Worm (Caenorhabditis elegans) whole organism, mixed stage, embryonic: ENCODE data around the gene F35E8.6.

Source experiments
- elt-3 ChIP-seq: fragments of 150-350 bp; optimal IDR thresholded peaks from 2 replicates; lab custom pipeline; 2014; ENCODE audit warnings: missing biosample characterization, missing genetic modification characterization
- flh-1 ChIP-seq: fragments of 200-800 bp; sonication (Bioruptor generic); optimal IDR thresholded peaks from 2 replicates; lab custom pipeline; 2018; ENCODE audit warnings: mild to moderate bottlenecking, missing genetic modification characterization, moderate library complexity, missing compliant biosample characterization
- mep-1 ChIP-seq: fragments of 150-350 bp; optimal IDR thresholded peaks from 2 replicates; lab custom pipeline; 2017; ENCODE audit warnings: missing biosample characterization, missing genetic modification reagents, missing genetic modification characterization, inconsistent platforms
- nhr-12 ChIP-seq: fragments of 150-350 bp; optimal IDR thresholded peaks from 2 replicates; lab custom pipeline; 2014; ENCODE audit warnings: missing biosample characterization, missing genetic modification characterization
- nhr-237 ChIP-seq: fragments of 150-350 bp; optimal IDR thresholded peaks from 2 replicates; lab custom pipeline; 2014; ENCODE audit warnings: missing biosample characterization, missing genetic modification characterization
- nhr-28 ChIP-seq: fragments of 150-350 bp; optimal IDR thresholded peaks from 2 replicates; lab custom pipeline; 2014; ENCODE audit warnings: missing biosample characterization, missing genetic modification characterization
- unc-39 ChIP-seq: fragments of 150-350 bp; optimal IDR thresholded peaks from 2 replicates; lab custom pipeline; 2014; ENCODE audit warnings: missing biosample characterization, missing genetic modification characterization
- unc-62 ChIP-seq: fragments of 150-350 bp; optimal IDR thresholded peaks from 2 replicates; lab custom pipeline; 2014; ENCODE audit warnings: missing biosample characterization, missing genetic modification reagents, missing genetic modification characterization
- zip-8 ChIP-seq: fragments of 150-350 bp; optimal IDR thresholded peaks from 2 replicates; lab custom pipeline; 2014; ENCODE audit warnings: missing biosample characterization, missing genetic modification characterization
- ztf-11 ChIP-seq: fragments of 150-350 bp; optimal IDR thresholded peaks from 2 replicates; lab custom pipeline; 2014; ENCODE audit warnings: missing biosample characterization, missing genetic modification characterization

DNA sequence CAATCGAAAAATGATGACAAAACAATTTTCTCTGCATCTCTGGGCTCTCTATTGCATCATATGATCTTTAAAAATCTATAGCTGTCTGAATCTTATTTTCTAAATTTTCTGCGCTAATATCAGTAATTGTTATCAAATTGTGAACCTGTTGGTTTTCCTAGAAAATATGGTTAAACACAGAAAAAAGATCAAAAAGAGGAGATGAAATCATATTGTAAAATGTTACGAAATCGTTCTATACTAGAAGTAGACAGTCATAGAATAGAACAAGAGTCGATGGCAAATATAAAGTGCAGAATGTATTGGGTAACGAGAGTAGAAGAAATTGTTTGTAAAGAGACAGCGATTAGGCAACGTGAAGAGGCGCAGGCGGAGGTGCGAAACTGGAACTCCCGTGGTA is 31.2 kb upstream of the F35E8.6 start:
- TF ChIP-seq flh-1 (GFP tag; lab: Kevin White, UChicago) (no peak), ztf-11 (tag; lab: Kevin White, UChicago) (no peak), unc-39 (tag; lab: Kevin White, UChicago) (no peak), elt-3 (no peak), nhr-12 (tag; lab: Kevin White, UChicago) (no peak), nhr-28 (no peak), unc-62 (GFP tag; lab: Kevin White, UChicago) (no peak), nhr-237 (tag; lab: Kevin White, UChicago) (peak; percentile 57), zip-8 (tag; lab: Kevin White, UChicago) (no peak), mep-1 (tag; lab: Kevin White, UChicago) (no peak)
